Worm (Caenorhabditis elegans): ENCODE measurements around the gene dmsr-10.
A peak's percentile ranks its signal among the peaks of the same experiment; 100 is the strongest.

dmsr-10 gene

ce11 chrV:6828786-6829185 is 27.0 kb upstream of the dmsr-10 start, which contains the start of gene dmsr-15:
Gene dmsr-15, minus strand, starts transcription at chrV:6828886.
- TF ChIP-seq egl-27 (tag; optimal IDR thresholded peaks at IDR 0.05) (no peak), mab-5 (tag; optimal IDR thresholded peaks at IDR 0.05) (no peak), unc-39 (tag; optimal IDR thresholded peaks at IDR 0.05) (no peak)

ce11 chrV:6823432-6823831 is 21.7 kb upstream of the dmsr-10 start:
- TF ChIP-seq nhr-77 (tag; optimal IDR thresholded peaks at IDR 0.05) (no peak), nhr-23 (tag; optimal IDR thresholded peaks at IDR 0.05) (no peak), crh-2 (tag; optimal IDR thresholded peaks at IDR 0.05) (peak; percentile 47), sem-4 (tag; optimal IDR thresholded peaks at IDR 0.05) (no peak), mbf-1 (tag; optimal IDR thresholded peaks at IDR 0.05) (no peak), unc-62 (GFP tag; optimal IDR thresholded peaks at IDR 0.05) (no peak), ztf-4 (tag; optimal IDR thresholded peaks at IDR 0.05) (no peak), fos-1 (tag; optimal IDR thresholded peaks at IDR 0.05) (peak; percentile 97), aly-2 (tag; optimal IDR thresholded peaks at IDR 0.05) (no peak), mdl-1 (tag; optimal IDR thresholded peaks at IDR 0.05) (no peak), alr-1 (tag; optimal IDR thresholded peaks at IDR 0.05) (no peak), nhr-129 (tag; optimal IDR thresholded peaks at IDR 0.05) (no peak), elt-1 (tag; optimal IDR thresholded peaks at IDR 0.05) (no peak), nhr-12 (tag; optimal IDR thresholded peaks at IDR 0.05) (no peak), nhr-25 (tag; optimal IDR thresholded peaks at IDR 0.05) (no peak), sma-9 (GFP tag; optimal IDR thresholded peaks at IDR 0.05) (peak; percentile 68), sma-9 (tag; optimal IDR thresholded peaks at IDR 0.05) (no peak), C34F6.9 (tag; optimal IDR thresholded peaks at IDR 0.05) (no peak), nhr-21 (tag; optimal IDR thresholded peaks at IDR 0.05) (no peak), Y55F3AM.14 (GFP tag; optimal IDR thresholded peaks at IDR 0.05) (no peak), egl-27 (tag; optimal IDR thresholded peaks at IDR 0.05) (no peak), R02D3.7 (tag; optimal IDR thresholded peaks at IDR 0.05) (no peak), nhr-237 (tag; optimal IDR thresholded peaks at IDR 0.05) (no peak), unc-55 (GFP tag; optimal IDR thresholded peaks at IDR 0.05) (no peak)

ce11 chrV:6821509-6821908 is 19.8 kb upstream of the dmsr-10 start, which contains the start of gene T15B7.8:
Gene T15B7.8, plus strand, starts transcription at chrV:6821809.
- TF ChIP-seq C34F6.9 (tag; optimal IDR thresholded peaks at IDR 0.05) (no peak), sem-4 (tag; optimal IDR thresholded peaks at IDR 0.05) (no peak), ZK546.5 (tag; optimal IDR thresholded peaks at IDR 0.05) (no peak), gmeb-1 (tag; optimal IDR thresholded peaks at IDR 0.05) (no peak), aly-2 (tag; optimal IDR thresholded peaks at IDR 0.05) (no peak), elt-1 (tag; optimal IDR thresholded peaks at IDR 0.05) (no peak), crh-2 (tag; optimal IDR thresholded peaks at IDR 0.05) (no peak), mab-5 (tag; optimal IDR thresholded peaks at IDR 0.05) (no peak), ztf-11 (tag; optimal IDR thresholded peaks at IDR 0.05) (no peak), zag-1 (tag; optimal IDR thresholded peaks at IDR 0.05) (no peak), Y55F3AM.14 (GFP tag; optimal IDR thresholded peaks at IDR 0.05) (no peak), mdl-1 (tag; optimal IDR thresholded peaks at IDR 0.05) (no peak), ceh-16 (tag; optimal IDR thresholded peaks at IDR 0.05) (no peak), lin-39 (tag; optimal IDR thresholded peaks at IDR 0.05) (no peak), lin-11 (tag; optimal IDR thresholded peaks at IDR 0.05) (no peak), nhr-6 (tag; optimal IDR thresholded peaks at IDR 0.05) (no peak), nhr-25 (tag; optimal IDR thresholded peaks at IDR 0.05) (no peak), mbf-1 (tag; optimal IDR thresholded peaks at IDR 0.05) (no peak), nhr-12 (tag; optimal IDR thresholded peaks at IDR 0.05) (no peak)

- no peak for TF ChIP-seq peb-1 (tag; optimal IDR thresholded peaks at IDR 0.05)
- no peak for TF ChIP-seq R02D3.7 (tag; optimal IDR thresholded peaks at IDR 0.05)
- no peak for TF ChIP-seq aly-2 (tag; optimal IDR thresholded peaks at IDR 0.05)
- TF ChIP-seq crh-2 (tag; optimal IDR thresholded peaks at IDR 0.05), result no peak
- TF ChIP-seq egl-27 (tag; optimal IDR thresholded peaks at IDR 0.05), result no peak
- TF ChIP-seq skn-1 (tag; optimal IDR thresholded peaks at IDR 0.05), result no peak
- no peak for TF ChIP-seq lin-13 (GFP tag; optimal IDR thresholded peaks at IDR 0.05)
- TF ChIP-seq ceh-16 (tag; optimal IDR thresholded peaks at IDR 0.05), result no peak
- no peak for TF ChIP-seq alr-1 (tag; optimal IDR thresholded peaks at IDR 0.05)
- TF ChIP-seq nhr-129 (tag; optimal IDR thresholded peaks at IDR 0.05), result no peak
- no peak for TF ChIP-seq lsy-2 (tag; optimal IDR thresholded peaks at IDR 0.05)
Measured at ce11 chrV:6819812-6820211, 18.1 kb upstream of the dmsr-10 start, which contains the start of gene dmsr-13. Gene dmsr-13, minus strand, starts transcription at chrV:6819912.
